Worm (Caenorhabditis elegans) whole organism, early embryonic: Measurements from ENCODE around the gene C28D4.7.
"Not testable (repeated sequence)": the region's sequence is repeated elsewhere in the genome, so short reads cannot be mapped to it uniquely, and the experiment has no call there.

ENCODE experiments used
- aly-1 ChIP-seq: sonication (generic microtip); optimal IDR thresholded peaks from 2 replicates; lab custom pipeline; 2016; ENCODE audit warnings: missing genetic modification characterization, missing compliant biosample characterization
- ama-1 ChIP-seq: fragments of 150-350 bp; optimal IDR thresholded peaks from 2 replicates; lab custom pipeline; 2014
- ceh-13 ChIP-seq: fragments of 200-800 bp; sonication (Bioruptor generic); optimal IDR thresholded peaks from 2 replicates; lab custom pipeline; 2018; ENCODE audit warnings: mild to moderate bottlenecking, missing genetic modification characterization, missing compliant biosample characterization
- ets-7 ChIP-seq: sonication (generic microtip); optimal IDR thresholded peaks from 2 replicates; lab custom pipeline; 2016; ENCODE audit warnings: missing genotype, missing genetic modification characterization, missing compliant biosample characterization
- hmbx-1 ChIP-seq: sonication (generic microtip); optimal IDR thresholded peaks from 2 replicates; lab custom pipeline; 2016; ENCODE audit warnings: mild to moderate bottlenecking, missing genetic modification characterization, missing compliant biosample characterization
- hmg-4 ChIP-seq: fragments of 200-800 bp; sonication (Bioruptor generic); optimal IDR thresholded peaks from 2 replicates; lab custom pipeline; 2018; ENCODE audit warnings: mild to moderate bottlenecking, missing genetic modification characterization, missing compliant biosample characterization
- scrt-1 ChIP-seq: fragments of 200-800 bp; sonication (Bioruptor generic); IDR thresholded peaks from 2 replicates; pipeline ENCODE4 v1.3.6; 2022; ENCODE audit warnings: missing genetic modification characterization, missing compliant biosample characterization
- tbx-11 ChIP-seq: fragments of 200-800 bp; sonication (Bioruptor generic); IDR thresholded peaks from 2 replicates; pipeline ENCODE4 v1.3.6; 2022; ENCODE audit warnings: missing genetic modification characterization, missing compliant biosample characterization
- tbx-37 ChIP-seq: fragments of 200-800 bp; sonication (Bioruptor generic); conservative IDR thresholded peaks from 2 replicates; pipeline ENCODE4 v1.3.6; 2022; ENCODE audit warnings: missing genetic modification reagents, missing genetic modification characterization, missing compliant biosample characterization

- TF ChIP-seq aly-1 (tag; lab: Kevin White, UChicago); ceh-13; scrt-1 (GFP tag; lab: Robert Waterston, UW); tbx-11; hmbx-1 (tag; lab: Kevin White, UChicago); ets-7 (tag; lab: Kevin White, UChicago); tbx-37 (GFP tag; lab: Robert Waterston, UW); ama-1; hmg-4 (GFP tag; lab: Kevin White, UChicago): not testable (repeated sequence)
These were observed 1.9 kb downstream of the C28D4.7 start, which contains the start of gene gln-6 for ce11 chrIV:9740851-9741549.
